Fruit fly (Drosophila melanogaster) S2 (cell line): ENCODE data around the gene CG12121.

Experiments used
- CG8478 ChIP-seq: fragments of >200 bp; optimal IDR thresholded peaks from 2 replicates; lab custom pipeline; 2018
- CTCF ChIP-seq, 2 experiments: fragments of >200 bp; optimal IDR thresholded peaks; 2 replicates each; lab custom pipeline; 2018

The CG12121 gene

dm6 chrX:9236485-9236884 lies 4.3 kb upstream of the CG12121 start, which contains the start of gene Ir8a:
Ir8a (minus strand) TSS chrX:9236585.
- TF ChIP-seq CTCF (optimal IDR thresholded peaks at IDR 0.05; lab: Kevin White, UChicago) (no peak), CG8478 (no peak)

dm6 chrX:9226837-9227236 lies 5.3 kb downstream of the CG12121 start, which contains the start of gene Gr8a:
Gr8a (plus strand) TSS chrX:9227137.
- TF ChIP-seq CG8478 (no peak), CTCF (optimal IDR thresholded peaks at IDR 0.05; lab: Kevin White, UChicago) (no peak)

dm6 chrX:9225137-9225536 lies 7.0 kb downstream of the CG12121 start, which contains the start of gene CG15370:
CG15370 (plus strand) TSS chrX:9225437.
- TF ChIP-seq CTCF (optimal IDR thresholded peaks at IDR 0.05; lab: Kevin White, UChicago) (no peak), CG8478 (no peak)

DNA sequence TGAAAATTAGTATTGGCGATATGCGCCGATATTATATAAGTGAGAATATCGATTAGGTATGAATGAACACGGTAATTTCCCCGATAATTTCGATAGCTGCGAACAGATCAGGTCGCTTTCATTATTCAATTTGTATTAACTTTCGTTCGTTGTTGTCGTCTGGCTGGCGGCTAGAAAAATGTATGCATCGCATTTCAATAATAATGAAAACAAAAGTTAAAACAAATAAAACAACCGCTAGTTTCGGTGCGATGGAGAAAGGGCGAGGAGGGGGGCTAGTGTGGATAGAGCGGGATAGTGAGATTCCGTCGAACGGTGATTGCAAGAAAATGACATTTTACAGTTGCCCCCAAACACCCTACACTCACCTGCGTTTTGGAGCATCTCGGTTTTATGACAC lies 7.8 kb downstream of the CG12121 start:
- TF ChIP-seq CG8478 (no peak), CTCF (optimal IDR thresholded peaks at IDR 0.05; lab: Kevin White, UChicago) (no peak)

- no peak for TF ChIP-seq CG8478
- no peak for TF ChIP-seq CTCF (optimal IDR thresholded peaks at IDR 0.05; lab: Kevin White, UChicago)
These were observed 9.0 kb downstream of the CG12121 start, which contains the start of gene t for dm6 chrX:9223182-9223581. t (minus strand) TSS chrX:9223257.

DNA sequence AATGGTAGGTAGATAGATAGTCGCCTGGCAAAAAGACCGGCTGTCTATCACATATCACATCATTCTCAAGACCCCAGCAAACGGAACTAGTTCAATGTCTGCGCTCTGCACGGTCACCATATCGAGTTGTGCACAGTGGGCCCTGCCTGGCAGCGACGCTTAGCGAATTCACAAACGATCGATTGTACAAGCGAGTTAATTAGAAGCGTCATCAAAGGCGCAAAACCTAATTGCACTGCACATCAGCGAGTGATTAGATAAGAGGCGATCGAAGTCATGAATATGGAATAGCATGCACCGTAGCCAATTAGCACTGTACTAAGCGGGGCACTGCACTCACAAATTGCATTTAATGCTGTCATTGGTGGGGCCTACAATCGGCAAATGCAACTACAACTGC lies 11.7 kb downstream of the CG12121 start:
- no peak for TF ChIP-seq CTCF (optimal IDR thresholded peaks at IDR 0.05; lab: Kevin White, UChicago)
- no peak for TF ChIP-seq CG8478

DNA sequence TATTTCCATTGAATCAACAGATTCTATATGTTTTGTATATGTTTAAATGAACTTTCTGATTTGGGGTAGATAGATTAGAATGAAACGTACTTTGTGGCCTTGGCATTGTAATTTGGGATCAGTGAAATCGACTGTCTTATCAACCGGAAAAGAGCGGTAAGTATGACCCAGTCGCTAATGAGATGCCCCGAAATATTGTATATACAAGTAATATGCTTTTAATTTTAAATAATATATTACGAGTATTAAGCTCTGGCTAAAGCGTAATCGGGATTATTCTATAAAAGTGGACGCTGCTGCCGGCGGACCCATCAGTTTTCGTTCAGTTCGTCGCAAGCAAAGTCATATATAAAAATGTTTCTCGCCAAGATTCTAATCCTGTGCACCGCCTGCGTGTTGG lies 15.6 kb downstream of the CG12121 start, which contains the start of gene CG15369:
CG15369 (plus strand) TSS at position 301 of the 400 bp plus-strand sequence.
- no peak for TF ChIP-seq CG8478
- no peak for TF ChIP-seq CTCF (optimal IDR thresholded peaks at IDR 0.05; lab: Kevin White, UChicago)

- TF ChIP-seq CG8478 (no peak), CTCF (optimal IDR thresholded peaks at IDR 0.05; lab: Kevin White, UChicago) (no peak)
These were observed 16.7 kb downstream of the CG12121 start, which contains the start of gene CG15368 for dm6 chrX:9215485-9215884. CG15368 (plus strand) TSS chrX:9215785.

DNA sequence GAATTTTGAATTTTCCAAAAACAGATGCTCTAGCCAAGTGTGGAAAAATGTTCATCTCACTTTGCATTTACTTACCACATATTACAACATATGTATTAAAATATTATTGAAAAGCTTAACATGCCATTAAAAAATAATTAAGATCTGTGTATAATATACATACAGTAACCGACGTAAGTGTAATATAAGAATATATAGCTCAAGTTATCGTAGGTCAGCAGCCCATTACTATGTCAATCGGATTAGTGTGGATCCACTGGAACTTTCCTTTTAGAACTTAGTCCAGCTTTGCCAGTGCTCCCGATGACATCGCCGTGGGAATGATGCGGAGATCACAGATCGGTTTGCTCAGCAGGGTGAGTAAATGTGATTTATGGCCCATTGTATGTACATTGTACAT lies 17.6 kb downstream of the CG12121 start, which contains the start of gene Obp8a:
Obp8a (plus strand) TSS at position 301 of the 400 bp plus-strand sequence.
- TF ChIP-seq CG8478 (no peak), CTCF (optimal IDR thresholded peaks at IDR 0.05; lab: Kevin White, UChicago) (no peak)

dm6 chrX:9210787-9211186 lies 21.4 kb downstream of the CG12121 start, which contains the start of gene SmydA-9:
SmydA-9 (minus strand) TSS chrX:9210887.
- TF ChIP-seq CTCF (optimal IDR thresholded peaks at IDR 0.05; lab: Kevin White, UChicago) (no peak), CG8478 (no peak)

DNA sequence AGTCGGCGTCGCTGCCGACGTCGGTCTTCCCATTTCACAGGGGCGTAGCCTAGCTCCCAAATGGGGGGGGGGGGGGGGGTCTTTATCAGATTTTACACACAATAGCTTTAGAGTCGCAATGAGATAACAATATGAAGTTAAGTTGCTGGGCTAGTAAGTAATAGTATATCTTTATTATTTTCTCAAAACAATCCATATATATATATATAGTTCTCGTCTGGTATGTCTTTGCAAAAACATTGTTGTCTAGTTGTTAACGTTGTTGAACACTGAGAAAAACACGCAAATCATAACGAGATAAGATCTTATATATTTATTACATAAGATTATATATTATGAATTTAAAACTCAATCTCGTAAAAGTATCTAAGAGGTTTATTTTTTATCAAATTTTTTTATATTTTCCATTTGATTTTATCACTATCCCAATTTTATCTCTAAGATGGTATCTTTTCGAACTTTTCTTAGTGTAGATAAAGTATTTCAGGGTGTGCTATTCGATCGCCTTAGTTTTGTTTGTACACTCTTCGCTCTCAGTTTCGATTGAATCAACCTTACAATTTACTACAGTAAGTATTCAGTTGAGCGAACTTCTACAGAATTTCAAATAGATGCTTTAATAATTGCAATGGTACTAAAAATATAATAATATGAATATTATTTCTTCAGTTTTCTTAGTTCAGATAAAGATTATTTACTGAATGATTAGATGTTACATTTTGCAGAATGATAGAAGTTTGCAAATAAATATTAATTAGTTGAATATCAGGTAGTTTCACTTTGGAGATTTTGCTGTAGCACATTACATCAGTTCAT lies 30.1 kb downstream of the CG12121 start:
- TF ChIP-seq CTCF (optimal IDR thresholded peaks at IDR 0.05; lab: Kevin White, UChicago) (no peak), CG8478 (no peak)

- no peak for TF ChIP-seq CTCF (optimal IDR thresholded peaks at IDR 0.05; lab: Kevin White, UChicago)
- TF ChIP-seq CG8478: no peak
These were observed 31.1 kb downstream of the CG12121 start for dm6 chrX:9201080-9201479.

- TF ChIP-seq CTCF (optimal IDR thresholded peaks at IDR 0.05; lab: Kevin White, UChicago) (no peak), CG8478 (no peak)
These were observed 31.9 kb downstream of the CG12121 start for dm6 chrX:9200234-9200633.

dm6 chrX:9196362-9196761 lies 35.8 kb downstream of the CG12121 start, which contains the start of gene CG12118:
CG12118 (minus strand) TSS chrX:9196414.
- TF ChIP-seq CTCF (optimal IDR thresholded peaks at IDR 0.05; lab: Kevin White, UChicago): no peak

dm6 chrX:9195311-9195710 lies 36.9 kb downstream of the CG12121 start:
- TF ChIP-seq CTCF (optimal IDR thresholded peaks at IDR 0.05; lab: Kevin White, UChicago) (no peak), CG8478 (no peak)

dm6 chrX:9193604-9194003 lies 38.6 kb downstream of the CG12121 start, which contains the start of gene CG12106:
CG12106 (plus strand) TSS chrX:9193898.
- TF ChIP-seq CTCF (optimal IDR thresholded peaks at IDR 0.05; lab: Kevin White, UChicago) (no peak), CG8478 (no peak)
